Fruit fly (Drosophila melanogaster) whole organism, embryonic: ENCODE data around the gene CG17344.

ENCODE experiments used
- Asciz ChIP-seq: fragments of 200-800 bp; sonication (Bioruptor generic); optimal IDR thresholded peaks from 2 replicates; lab custom pipeline; 2017; ENCODE audit warnings: missing biosample characterization, mild to moderate bottlenecking, missing genetic modification characterization, missing genetic modification reagents
- BEAF-32 ChIP-seq: fragments of 200-800 bp; sonication (Bioruptor generic); optimal IDR thresholded peaks from 3 replicates; lab custom pipeline; 2017; ENCODE audit warnings: missing biosample characterization, missing genetic modification characterization, mild to moderate bottlenecking, moderate library complexity, missing genetic modification reagents
- Bgb ChIP-seq: fragments of 200-800 bp; sonication (Bioruptor generic); IDR thresholded peaks from 2 replicates; pipeline ENCODE4 v1.3.6; 2022; ENCODE audit warnings: missing biosample characterization, missing genetic modification characterization; ENCODE audit not compliant: partially characterized antibody
- CG12104 ChIP-seq: fragments of 200-800 bp; sonication (Bioruptor generic); optimal IDR thresholded peaks from 3 replicates; lab custom pipeline; 2016; ENCODE audit warnings: missing biosample characterization, missing genetic modification characterization
- CG13287 ChIP-seq: fragments of 200-800 bp; sonication (Bioruptor generic); IDR thresholded peaks from 2 replicates; pipeline ENCODE4 v1.3.6; 2022; ENCODE audit warnings: missing biosample characterization, missing genetic modification characterization; ENCODE audit not compliant: partially characterized antibody
- CG13775 ChIP-seq: fragments of 200-800 bp; sonication (Bioruptor generic); optimal IDR thresholded peaks from 3 replicates; lab custom pipeline; 2017; ENCODE audit warnings: missing biosample characterization, mild to moderate bottlenecking, missing genetic modification characterization
- CG15011 ChIP-seq: fragments of 200-800 bp; sonication (Bioruptor generic); optimal IDR thresholded peaks from 3 replicates; lab custom pipeline; 2018; ENCODE audit warnings: missing biosample characterization, mild to moderate bottlenecking, missing genetic modification characterization
- CG1529 ChIP-seq: fragments of 200-800 bp; sonication (Bioruptor generic); optimal IDR thresholded peaks from 3 replicates; lab custom pipeline; 2018; ENCODE audit warnings: missing biosample characterization, missing genetic modification characterization
- CG15514 ChIP-seq: fragments of 200-800 bp; sonication (Bioruptor generic); optimal IDR thresholded peaks from 3 replicates; lab custom pipeline; 2017; ENCODE audit warnings: missing biosample characterization, missing genetic modification characterization, mild to moderate bottlenecking, moderate library complexity, missing genetic modification reagents
- CG18011 ChIP-seq: fragments of 200-800 bp; sonication (Bioruptor generic); optimal IDR thresholded peaks from 2 replicates; lab custom pipeline; 2017; ENCODE audit warnings: missing biosample characterization, missing genetic modification characterization, mild to moderate bottlenecking, moderate library complexity, missing genotype
- CG2116 ChIP-seq: fragments of 200-800 bp; sonication (Bioruptor generic); optimal IDR thresholded peaks from 3 replicates; lab custom pipeline; 2018; ENCODE audit warnings: missing biosample characterization, mild to moderate bottlenecking, missing genetic modification characterization
- CG30403 ChIP-seq: fragments of 200-800 bp; sonication (Bioruptor generic); optimal IDR thresholded peaks from 3 replicates; lab custom pipeline; 2016; ENCODE audit warnings: missing biosample characterization, missing genetic modification characterization
- CG30431 ChIP-seq: fragments of 200-800 bp; sonication (Bioruptor generic); optimal IDR thresholded peaks from 2 replicates; lab custom pipeline; 2017; ENCODE audit warnings: missing biosample characterization, missing genetic modification characterization
- CG32532 ChIP-seq: fragments of 200-800 bp; sonication (Bioruptor generic); IDR thresholded peaks from 2 replicates; pipeline ENCODE4 v1.3.6; 2022; ENCODE audit warnings: missing biosample characterization, missing genetic modification characterization
- CG32767 ChIP-seq: fragments of 200-800 bp; sonication (Bioruptor generic); IDR thresholded peaks from 2 replicates; pipeline ENCODE4 v1.3.6; 2022; ENCODE audit warnings: missing biosample characterization, missing genetic modification characterization
- CG3726 ChIP-seq: fragments of 200-800 bp; sonication (Bioruptor generic); IDR thresholded peaks from 3 replicates; pipeline ENCODE4, ENCODE4 v1.3.6; 2022; ENCODE audit warnings: missing biosample characterization, missing genetic modification characterization
- CG8089 ChIP-seq: fragments of 200-800 bp; sonication (Bioruptor generic); optimal IDR thresholded peaks from 3 replicates; lab custom pipeline; 2016; ENCODE audit warnings: missing biosample characterization, missing genetic modification characterization
- Dfd ChIP-seq, 2 experiments: fragments of >200 bp; optimal IDR thresholded peaks; 2 replicates each; lab custom pipeline; 2017; ENCODE audit warnings: missing biosample characterization in 2 of 2, missing genetic modification characterization in 2 of 2
- Dp ChIP-seq: fragments of 200-800 bp; sonication (Bioruptor generic); optimal IDR thresholded peaks from 2 replicates; lab custom pipeline; 2018; ENCODE audit warnings: missing biosample characterization, mild to moderate bottlenecking, missing genetic modification characterization, moderate library complexity
- Ets97D ChIP-seq: fragments of 200-800 bp; sonication (Bioruptor generic); optimal IDR thresholded peaks from 3 replicates; lab custom pipeline; 2016; ENCODE audit warnings: missing biosample characterization, missing genetic modification characterization
- HLH3B ChIP-seq: fragments of 200-800 bp; sonication (Bioruptor generic); IDR thresholded peaks from 2 replicates; pipeline ENCODE4 v1.3.6; 2022; ENCODE audit warnings: missing biosample characterization, missing genetic modification characterization
- Hmr ChIP-seq: fragments of 200-800 bp; sonication (Bioruptor generic); optimal IDR thresholded peaks from 3 replicates; lab custom pipeline; 2017; ENCODE audit warnings: mild to moderate bottlenecking, missing biosample characterization, missing genetic modification reagents, missing genetic modification characterization
- Hr39 ChIP-seq: fragments of >200 bp; optimal IDR thresholded peaks from 2 replicates; lab custom pipeline; 2017
- MBD-R2 ChIP-seq: fragments of 200-800 bp; sonication (Bioruptor generic); IDR thresholded peaks from 2 replicates; pipeline ENCODE4 v1.3.6; 2022; ENCODE audit warnings: missing biosample characterization, missing genetic modification characterization
- Mes4 ChIP-seq: fragments of 200-800 bp; sonication (Bioruptor generic); optimal IDR thresholded peaks from 2 replicates; lab custom pipeline; 2016; ENCODE audit warnings: missing biosample characterization, missing genetic modification characterization
- PHDP ChIP-seq: fragments of 200-800 bp; sonication (Bioruptor generic); optimal IDR thresholded peaks from 3 replicates; lab custom pipeline; 2018; ENCODE audit warnings: missing biosample characterization, mild to moderate bottlenecking, missing genetic modification characterization, moderate library complexity
- Six4 ChIP-seq: fragments of 200-800 bp; sonication (Bioruptor generic); optimal IDR thresholded peaks from 2 replicates; lab custom pipeline; 2016; ENCODE audit warnings: missing biosample characterization, missing genetic modification characterization
- Sry-δ ChIP-seq: fragments of 200-800 bp; sonication (Bioruptor generic); optimal IDR thresholded peaks from 2 replicates; lab custom pipeline; 2016; ENCODE audit warnings: missing biosample characterization, missing genetic modification characterization
- TFAM ChIP-seq: fragments of 200-800 bp; sonication (Bioruptor generic); optimal IDR thresholded peaks from 2 replicates; lab custom pipeline; 2017; ENCODE audit warnings: missing biosample characterization, missing genetic modification characterization, inconsistent platforms
- ato ChIP-seq: fragments of 200-800 bp; sonication (Bioruptor generic); IDR thresholded peaks from 2 replicates; pipeline ENCODE4 v1.3.6; 2022; ENCODE audit warnings: missing biosample characterization, missing genetic modification characterization; ENCODE audit not compliant: partially characterized antibody
- chinmo ChIP-seq: fragments of 200-800 bp; sonication (Bioruptor generic); IDR thresholded peaks from 4 replicates; pipeline ENCODE4 v1.3.6; 2022; ENCODE audit warnings: missing biosample characterization, missing genetic modification characterization; ENCODE audit not compliant: partially characterized antibody
- crp ChIP-seq, 2 experiments: fragments of 200-800 bp; sonication (Bioruptor generic); optimal IDR thresholded peaks; 2 replicates in 1 of 2; 3 replicates in 1 of 2; lab custom pipeline; 2017; ENCODE audit warnings: missing biosample characterization in 2 of 2, missing genetic modification characterization in 2 of 2, mild to moderate bottlenecking in 1 of 2, moderate library complexity in 1 of 2
- fd102C ChIP-seq: fragments of 200-800 bp; sonication (Bioruptor generic); optimal IDR thresholded peaks from 2 replicates; lab custom pipeline; 2018; ENCODE audit warnings: missing biosample characterization, mild to moderate bottlenecking, missing genetic modification characterization, moderate library complexity
- gcm ChIP-seq: fragments of 200-800 bp; sonication (Bioruptor generic); optimal IDR thresholded peaks from 2 replicates; lab custom pipeline; 2019; ENCODE audit warnings: missing biosample characterization, mild to moderate bottlenecking, missing genetic modification characterization, moderate library complexity
- gem ChIP-seq: fragments of 200-800 bp; sonication (Bioruptor generic); optimal IDR thresholded peaks from 2 replicates; lab custom pipeline; 2019; ENCODE audit warnings: missing biosample characterization, mild to moderate bottlenecking, missing genetic modification characterization, moderate library complexity
- hth ChIP-seq: fragments of >200 bp; optimal IDR thresholded peaks from 2 replicates; lab custom pipeline; 2017; ENCODE audit warnings: inconsistent platforms
- inv ChIP-seq: fragments of 200-800 bp; sonication (Bioruptor generic); IDR thresholded peaks from 2 replicates; pipeline ENCODE4 v1.3.6; 2022; ENCODE audit warnings: missing biosample characterization, missing genetic modification characterization; ENCODE audit not compliant: partially characterized antibody
- ken ChIP-seq: fragments of 200-800 bp; sonication (Bioruptor generic); IDR thresholded peaks from 3 replicates; pipeline ENCODE4 v1.3.6; 2022; ENCODE audit warnings: missing biosample characterization, missing genetic modification characterization
- mirr ChIP-seq: fragments of 200-800 bp; sonication (Bioruptor generic); optimal IDR thresholded peaks from 3 replicates; lab custom pipeline; 2018; ENCODE audit warnings: missing biosample characterization, mild to moderate bottlenecking, missing genetic modification characterization
- mld ChIP-seq: fragments of 200-800 bp; sonication (Bioruptor generic); IDR thresholded peaks from 3 replicates; pipeline ENCODE4 v1.3.6; 2022; ENCODE audit warnings: missing biosample characterization, missing genetic modification characterization; ENCODE audit not compliant: partially characterized antibody
- onecut ChIP-seq: fragments of 200-800 bp; sonication (Bioruptor generic); IDR thresholded peaks from 2 replicates; pipeline ENCODE4 v1.3.6; 2022; ENCODE audit warnings: missing biosample characterization, missing genetic modification characterization
- org-1 ChIP-seq: fragments of 200-800 bp; sonication (Bioruptor generic); optimal IDR thresholded peaks from 2 replicates; lab custom pipeline; 2017; ENCODE audit warnings: missing biosample characterization, missing genetic modification characterization
- pb ChIP-seq: fragments of 200-800 bp; sonication (Bioruptor generic); optimal IDR thresholded peaks from 3 replicates; lab custom pipeline; 2016; ENCODE audit warnings: missing biosample characterization, missing genetic modification characterization
- prd ChIP-seq, 3 experiments: fragments of >200 bp in 2 of 3; fragments of 200-800 bp in 1 of 3; sonication (Bioruptor generic) in 1 of 3; optimal IDR thresholded peaks in 2 of 3; IDR thresholded peaks in 1 of 3; 2 replicates in 2 of 3; 3 replicates in 1 of 3; pipeline versions ENCODE4 v1.3.6 to Lab custom; 2017 to 2022; ENCODE audit warnings: missing biosample characterization in 1 of 3, missing genetic modification characterization in 1 of 3
- rib ChIP-seq: fragments of 200-800 bp; sonication (Bioruptor generic); IDR thresholded peaks from 2 replicates; pipeline ENCODE4 v1.3.6; 2022; ENCODE audit warnings: missing biosample characterization, missing genetic modification characterization
- run ChIP-seq: fragments of 200-800 bp; sonication (Bioruptor generic); optimal IDR thresholded peaks from 3 replicates; lab custom pipeline; 2018; ENCODE audit warnings: missing biosample characterization, mild to moderate bottlenecking, missing genetic modification characterization
- stwl ChIP-seq: fragments of 200-800 bp; sonication (Bioruptor generic); optimal IDR thresholded peaks from 3 replicates; lab custom pipeline; 2018; ENCODE audit warnings: missing biosample characterization, mild to moderate bottlenecking, missing genetic modification characterization, moderate library complexity
- trh ChIP-seq: fragments of 200-800 bp; sonication (Bioruptor generic); optimal IDR thresholded peaks from 2 replicates; lab custom pipeline; 2016; ENCODE audit warnings: missing biosample characterization, missing genetic modification characterization

The CG17344 gene

DNA sequence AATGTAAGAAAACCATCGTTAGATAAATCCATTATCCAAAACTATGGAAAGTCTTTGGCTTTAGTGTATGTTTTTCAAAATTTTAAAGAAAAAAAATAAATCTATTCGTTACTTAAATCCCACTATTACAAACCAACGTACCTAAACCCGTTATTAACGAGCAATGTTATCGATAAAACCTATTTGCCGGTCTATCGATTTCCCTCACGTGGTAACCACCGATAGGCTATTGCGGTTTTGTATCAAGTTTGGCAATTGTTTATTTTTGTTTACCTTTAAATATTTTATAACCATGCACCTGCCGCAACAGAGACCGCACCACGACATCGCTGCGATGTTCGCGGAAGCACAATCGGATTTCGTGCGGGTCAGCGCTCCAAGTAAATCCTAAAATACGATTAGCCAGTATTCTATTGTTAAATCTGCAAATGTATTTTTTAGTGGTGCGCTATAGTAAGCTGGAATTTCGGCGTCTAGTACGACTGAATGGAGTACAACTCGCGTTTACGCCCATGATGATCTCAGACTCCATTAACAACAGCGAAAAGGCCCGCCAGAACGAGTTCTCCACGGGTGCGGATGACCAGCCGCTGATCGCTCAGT is 38.7 kb upstream of the CG17344 start, which contains the start of gene Dus4 (continued):
- no peak for TF ChIP-seq Dfd (GFP tag; optimal IDR thresholded peaks at IDR 0.05; lab: Kevin White, UChicago)
- no peak for TF ChIP-seq TFAM (GFP tag; lab: Kevin White, UChicago)
- TF ChIP-seq CG3726 = no peak
- TF ChIP-seq CG30403 (GFP tag; lab: Kevin White, UChicago) = no peak
- peak; percentile 38 for TF ChIP-seq Dp (GFP tag; lab: Kevin White, UChicago)
- TF ChIP-seq CG32532 (GFP tag; lab: Robert Waterston, UW) = no peak
- no peak for TF ChIP-seq CG8089
- no peak for TF ChIP-seq fd102C (GFP tag; lab: Kevin White, UChicago)
- TF ChIP-seq mirr (GFP tag; lab: Kevin White, UChicago) = no peak

- TF ChIP-seq mld (GFP tag; lab: Robert Waterston, UW) (peak; percentile 98), org-1 (GFP tag; lab: Kevin White, UChicago) (no peak), crp (GFP tag; optimal IDR thresholded peaks at IDR 0.05; lab: Kevin White, UChicago) (peak in 1 of 2 experiments; percentile 7), pb (GFP tag; lab: Kevin White, UChicago) (no peak), Six4 (no peak), Ets97D (GFP tag; lab: Kevin White, UChicago) (peak; percentile 25), gem (tag; lab: Kevin White, UChicago) (no peak), onecut (GFP tag; lab: Robert Waterston, UW) (peak; percentile 21; the same call in 1 of the 2 replicates), PHDP (tag; lab: Kevin White, UChicago) (no peak), Asciz (GFP tag; lab: Kevin White, UChicago) (no peak), inv (GFP tag; lab: Robert Waterston, UW) (peak; percentile 81), CG18011 (GFP tag; lab: Kevin White, UChicago) (no peak), HLH3B (GFP tag; lab: Robert Waterston, UW) (no peak), Dp (GFP tag; lab: Kevin White, UChicago) (peak; percentile 36), gcm (GFP tag; lab: Kevin White, UChicago) (no peak), CG15514 (GFP tag; lab: Kevin White, UChicago) (peak; percentile 13), Bgb (GFP tag; lab: Robert Waterston, UW) (peak; percentile 91), rib (GFP tag; lab: Robert Waterston, UW) (no peak), ken (no peak), CG2116 (GFP tag; lab: Kevin White, UChicago) (peak; percentile 91), hth (lab: Kevin White, UChicago) (no peak), chinmo (peak; percentile 93; the same call in 3 of the 4 replicates), BEAF-32 (GFP tag; lab: Kevin White, UChicago) (peak; percentile 68), Mes4 (GFP tag; lab: Kevin White, UChicago) (no peak), CG12104 (GFP tag; lab: Kevin White, UChicago) (no peak), Hmr (GFP tag; lab: Kevin White, UChicago) (no peak), trh (no peak), run (tag; lab: Kevin White, UChicago) (no peak), CG32767 (GFP tag; lab: Robert Waterston, UW) (no peak), CG13775 (GFP tag; lab: Kevin White, UChicago) (no peak), CG30431 (GFP tag; lab: Kevin White, UChicago) (no peak), prd (optimal IDR thresholded peaks at IDR 0.05; lab: Kevin White, UChicago) (no peak), prd (GFP tag; IDR thresholded peaks at IDR 0.05; lab: Robert Waterston, UW) (no peak), CG1529 (GFP tag; lab: Kevin White, UChicago) (no peak), CG15011 (GFP tag; lab: Kevin White, UChicago) (no peak), MBD-R2 (GFP tag; lab: Robert Waterston, UW) (peak; percentile 86), stwl (tag; lab: Kevin White, UChicago) (peak; percentile 68), Hr39 (lab: Kevin White, UChicago) (no peak), Sry-δ (GFP tag; lab: Kevin White, UChicago) (peak; percentile 63), ato (GFP tag; lab: Robert Waterston, UW) (peak; percentile 98), CG13287 (GFP tag; lab: Robert Waterston, UW) (peak; percentile 87)
Observed at dm6 chr2L:19064706-19065105, 37.1 kb upstream of the CG17344 start, which contains the start of gene CG17343. CG17343 (plus strand) TSS chr2L:19064929.
